Worm (Caenorhabditis elegans) whole organism, L2 larva: ENCODE measurements around the gene dop-6.

Experiments used
- ama-1 ChIP-seq: fragments of 150-350 bp; optimal IDR thresholded peaks from 2 replicates; lab custom pipeline; 2018; ENCODE audit warnings: inconsistent platforms
- fos-1 ChIP-seq: fragments of 150-350 bp; optimal IDR thresholded peaks from 2 replicates; lab custom pipeline; 2014; ENCODE audit warnings: missing biosample characterization, missing genetic modification characterization
- lsy-2 ChIP-seq, 2 experiments: fragments of 150-350 bp in 1 of 2; sonication (generic microtip) in 1 of 2; optimal IDR thresholded peaks; 2 replicates each; lab custom pipeline; 2014 to 2017; ENCODE audit warnings: missing biosample characterization in 2 of 2, missing genetic modification characterization in 2 of 2
- sma-3 ChIP-seq: sonication (generic microtip); optimal IDR thresholded peaks from 2 replicates; lab custom pipeline; 2016; ENCODE audit warnings: missing genetic modification reagents, missing genetic modification characterization, missing compliant biosample characterization

ce11 chrX:4343915-4344314 is 23.3 kb downstream of the dop-6 start, which contains the start of gene F14H12.3:
- TF ChIP-seq ama-1 (lab: Kevin White, UChicago) (no peak), fos-1 (tag; lab: Kevin White, UChicago) (no peak), sma-3 (GFP tag; lab: Kevin White, UChicago) (no peak), lsy-2 (tag; optimal IDR thresholded peaks at IDR 0.05; lab: Kevin White, UChicago) (no peak)
